Worm (Caenorhabditis elegans): Measurements from ENCODE around the gene R52.5.
A peak's percentile ranks its signal among the peaks of the same experiment; 100 is the strongest.

Gene R52.5

DNA sequence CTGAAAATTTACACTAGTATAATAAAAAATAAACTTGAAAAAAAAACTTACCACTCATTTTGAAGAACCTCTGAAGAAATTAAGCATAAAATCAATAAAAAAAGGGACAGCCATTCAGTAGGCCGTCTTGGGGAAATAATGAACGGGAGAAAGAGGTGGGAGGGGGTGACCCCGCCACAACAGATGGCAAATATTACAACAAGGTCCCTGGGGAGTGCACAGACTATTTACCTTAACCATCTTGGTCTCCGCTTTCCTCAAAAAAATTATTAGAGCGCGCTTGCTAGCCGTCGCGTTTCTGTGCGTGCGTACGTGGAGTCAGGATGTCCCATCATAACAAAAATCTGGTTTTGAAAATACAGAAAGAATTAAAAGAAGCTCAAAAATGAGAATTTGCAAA lies 17.9 kb downstream of the R52.5 start, which contains the start of gene T16A1.10:
TSS of gene T16A1.10 (minus strand) at position 123 of the 400 bp plus-strand sequence.
- TF ChIP-seq sma-3 (GFP tag; optimal IDR thresholded peaks at IDR 0.05) (no peak), lin-39 (tag; optimal IDR thresholded peaks at IDR 0.05) (no peak), nhr-21 (tag; optimal IDR thresholded peaks at IDR 0.05) (no peak), lsy-2 (tag; optimal IDR thresholded peaks at IDR 0.05) (no peak), fos-1 (tag; optimal IDR thresholded peaks at IDR 0.05) (no peak)

DNA sequence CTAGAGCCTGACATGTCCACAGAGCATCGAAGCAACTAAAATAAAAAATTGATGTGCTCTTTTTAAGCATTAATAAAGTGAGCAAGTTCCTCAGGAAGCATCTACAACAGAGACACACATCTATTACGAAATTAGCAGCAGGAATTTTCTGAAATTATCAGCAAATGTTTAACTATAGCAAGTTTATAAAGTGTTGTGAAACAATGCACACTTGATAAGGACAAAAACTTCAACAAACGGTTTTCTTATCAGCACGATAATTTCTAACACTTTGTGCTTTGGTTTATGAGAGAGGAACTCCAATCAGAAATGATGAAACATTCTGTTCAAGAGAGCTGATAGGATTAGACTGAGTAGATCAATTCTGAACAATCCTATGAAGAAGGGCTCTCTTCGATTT lies 19.2 kb downstream of the R52.5 start, which contains the start of gene trpl-5:
TSS of gene trpl-5 (minus strand) at position 32 of the 400 bp plus-strand sequence.
- TF ChIP-seq fos-1 (tag; optimal IDR thresholded peaks at IDR 0.05) (peak; percentile 94), gmeb-1 (tag; optimal IDR thresholded peaks at IDR 0.05) (peak; percentile 22), nhr-11 (tag; optimal IDR thresholded peaks at IDR 0.05) (no peak), peb-1 (tag; optimal IDR thresholded peaks at IDR 0.05) (no peak)

DNA sequence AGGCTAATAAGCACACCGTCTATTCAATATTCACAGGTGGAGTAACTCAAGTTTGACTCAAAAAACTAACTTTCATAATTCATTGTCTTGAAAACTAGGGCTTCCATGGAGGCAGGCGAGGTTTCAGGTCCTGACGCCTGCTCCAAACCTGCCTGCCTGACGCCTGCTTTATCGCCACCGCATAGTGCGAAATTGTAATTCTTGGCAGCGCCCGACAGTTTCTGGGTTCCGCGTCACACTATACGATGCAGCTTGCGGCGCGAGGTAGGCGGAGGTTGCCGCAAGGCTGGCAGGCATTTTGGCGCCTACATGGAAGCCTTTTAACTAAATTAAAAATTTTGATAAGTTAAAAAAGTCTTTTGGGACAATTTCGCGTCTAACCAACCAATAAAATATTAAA lies 22.6 kb downstream of the R52.5 start:
- TF ChIP-seq lsy-2 (tag; optimal IDR thresholded peaks at IDR 0.05) = no peak
- TF ChIP-seq fos-1 (tag; optimal IDR thresholded peaks at IDR 0.05) = no peak
- TF ChIP-seq nhr-6 (tag; optimal IDR thresholded peaks at IDR 0.05) = no peak
- TF ChIP-seq ceh-82 (tag; optimal IDR thresholded peaks at IDR 0.05) = no peak
- no peak for TF ChIP-seq nhr-21 (tag; optimal IDR thresholded peaks at IDR 0.05)
- TF ChIP-seq unc-62 (GFP tag; optimal IDR thresholded peaks at IDR 0.05) = no peak
- no peak for TF ChIP-seq mbf-1 (tag; optimal IDR thresholded peaks at IDR 0.05)
- TF ChIP-seq sma-3 (GFP tag; optimal IDR thresholded peaks at IDR 0.05) = no peak
- no peak for TF ChIP-seq mab-5 (tag; optimal IDR thresholded peaks at IDR 0.05)
- TF ChIP-seq peb-1 (tag; optimal IDR thresholded peaks at IDR 0.05) = no peak
- no peak for TF ChIP-seq snpc-4 (tag; optimal IDR thresholded peaks at IDR 0.05)
- TF ChIP-seq R02D3.7 (tag; optimal IDR thresholded peaks at IDR 0.05) = no peak

DNA sequence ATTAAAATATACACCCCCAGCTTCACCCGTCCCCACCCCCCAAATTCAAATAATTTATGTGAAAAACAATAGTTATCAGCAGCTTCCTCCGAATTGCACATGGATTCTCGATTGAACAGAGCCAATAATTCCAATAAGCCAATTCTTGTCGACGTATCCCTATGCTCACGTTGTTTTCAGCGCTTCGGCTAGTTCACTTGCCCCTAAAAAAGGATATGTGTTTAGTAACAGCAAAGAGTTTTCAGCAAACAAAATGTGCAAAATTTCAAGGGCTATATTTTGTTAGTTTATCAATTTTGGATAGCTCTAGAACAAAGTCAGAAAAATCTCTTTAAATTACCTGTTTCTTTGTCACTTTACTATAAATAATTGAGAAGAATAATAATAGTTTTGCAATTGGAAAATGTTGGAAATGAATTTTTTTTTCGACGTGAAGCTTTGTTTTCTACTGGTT lies 26.1 kb downstream of the R52.5 start, which contains the start of the genes T16A1.5 and fbxc-49:
TSS of gene T16A1.5 (minus strand) at position 101 of the 454 bp plus-strand sequence.
TSS of gene fbxc-49 (plus strand) at position 404 of the 454 bp plus-strand sequence.
- TF ChIP-seq unc-39 (tag; optimal IDR thresholded peaks at IDR 0.05) (no peak), ztf-11 (tag; optimal IDR thresholded peaks at IDR 0.05) (no peak), nhr-77 (tag; optimal IDR thresholded peaks at IDR 0.05) (no peak), zag-1 (tag; optimal IDR thresholded peaks at IDR 0.05) (no peak), alr-1 (tag; optimal IDR thresholded peaks at IDR 0.05) (no peak)

DNA sequence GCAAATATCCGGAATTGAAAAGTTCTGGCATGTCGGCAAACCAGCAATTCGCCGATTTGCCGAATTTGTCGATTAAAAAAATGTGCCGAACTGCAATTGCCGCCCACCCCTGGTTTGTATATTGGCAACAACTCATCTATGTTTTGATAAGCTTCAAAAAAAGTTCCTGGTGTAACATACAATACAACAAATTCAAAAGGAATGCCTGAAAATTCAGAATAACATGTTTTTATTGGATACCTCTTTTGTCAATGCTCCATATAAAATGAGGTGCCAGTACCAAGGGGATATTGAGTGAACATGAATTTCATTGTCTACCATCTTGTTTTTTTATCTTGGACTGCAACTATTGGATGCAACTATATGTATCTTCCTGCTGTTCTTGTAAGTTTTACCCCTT lies 28.6 kb downstream of the R52.5 start, which contains the start of gene T16A1.4:
TSS of gene T16A1.4 (plus strand) at position 301 of the 400 bp plus-strand sequence.
- TF ChIP-seq ceh-82 (tag; optimal IDR thresholded peaks at IDR 0.05) (no peak), mab-5 (tag; optimal IDR thresholded peaks at IDR 0.05) (no peak)

DNA sequence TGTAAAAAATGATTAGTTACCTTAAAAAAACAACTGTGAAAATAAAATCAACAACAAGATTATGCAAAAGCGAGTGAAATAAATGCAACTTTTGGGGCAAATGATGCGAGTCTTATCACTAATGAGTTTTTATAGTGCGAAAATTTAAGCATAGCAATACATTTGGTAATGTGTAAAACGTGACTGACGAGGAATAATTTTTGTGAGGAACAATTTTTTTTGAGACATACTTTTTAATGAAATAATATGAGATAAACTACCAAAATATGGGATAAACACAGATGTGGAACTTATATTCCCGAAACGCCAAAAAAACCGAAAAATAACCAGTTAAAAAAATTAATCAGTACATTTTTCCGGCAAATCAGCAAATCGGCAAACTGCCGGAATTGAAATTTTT lies 29.4 kb downstream of the R52.5 start, which contains the start of gene F07E5.9:
TSS of gene F07E5.9 (minus strand) at position 101 of the 400 bp plus-strand sequence.
- no peak for TF ChIP-seq alr-1 (tag; optimal IDR thresholded peaks at IDR 0.05)
- TF ChIP-seq nhr-21 (tag; optimal IDR thresholded peaks at IDR 0.05) = no peak

DNA sequence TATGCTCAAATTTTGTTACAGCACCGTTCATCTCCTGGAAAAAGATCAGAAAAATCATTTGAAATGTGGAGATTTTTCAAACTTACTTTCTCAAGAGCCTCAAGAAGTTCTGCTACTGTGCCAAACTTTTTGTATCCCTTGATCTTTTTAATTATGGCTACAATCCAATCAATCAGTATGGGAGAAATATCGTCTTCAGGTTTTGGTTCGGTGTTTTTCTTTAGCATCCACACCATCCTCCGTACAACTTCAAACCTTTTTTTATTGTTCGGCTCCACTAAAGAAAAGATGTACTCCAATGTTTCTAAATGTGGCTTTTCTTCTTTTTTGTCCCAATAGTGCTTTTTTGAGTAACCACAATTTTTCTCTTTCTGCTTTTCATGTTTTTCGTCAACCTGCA lies 33.4 kb downstream of the R52.5 start:
- no peak for TF ChIP-seq Y55F3AM.14 (GFP tag; optimal IDR thresholded peaks at IDR 0.05)
- no peak for TF ChIP-seq skn-1 (tag; optimal IDR thresholded peaks at IDR 0.05)
- no peak for TF ChIP-seq aly-2 (tag; optimal IDR thresholded peaks at IDR 0.05)
- TF ChIP-seq mdl-1 (tag; optimal IDR thresholded peaks at IDR 0.05) = no peak
- no peak for TF ChIP-seq nhr-6 (tag; optimal IDR thresholded peaks at IDR 0.05)
- no peak for TF ChIP-seq gmeb-1 (tag; optimal IDR thresholded peaks at IDR 0.05)
- TF ChIP-seq egl-27 (tag; optimal IDR thresholded peaks at IDR 0.05) = no peak
- TF ChIP-seq lin-39 (tag; optimal IDR thresholded peaks at IDR 0.05) = no peak
- TF ChIP-seq sma-9 (GFP tag; optimal IDR thresholded peaks at IDR 0.05) = no peak
- no peak for TF ChIP-seq sma-9 (tag; optimal IDR thresholded peaks at IDR 0.05)

DNA sequence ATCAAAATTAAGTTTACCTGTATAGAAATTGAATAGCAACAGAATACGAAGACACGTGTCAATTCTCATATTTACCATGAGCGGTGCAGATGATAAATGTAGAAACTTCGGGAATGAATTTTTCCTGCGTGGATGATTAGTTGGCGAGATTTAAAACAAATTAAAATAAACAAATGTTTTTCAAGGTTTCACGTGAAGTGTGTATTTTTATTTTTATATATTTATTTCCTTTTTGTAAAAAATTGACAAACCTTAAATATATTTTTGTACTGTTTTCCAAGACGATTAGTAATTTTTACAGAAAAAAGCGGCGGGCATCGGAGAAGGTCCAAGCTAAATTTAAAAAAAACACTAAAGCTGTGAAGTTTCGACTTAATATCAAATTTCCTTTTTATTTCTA lies 34.3 kb downstream of the R52.5 start, which contains the start of gene F07E5.8:
TSS of gene F07E5.8 (minus strand) at position 101 of the 400 bp plus-strand sequence.
- no peak for TF ChIP-seq mab-5 (tag; optimal IDR thresholded peaks at IDR 0.05)
- no peak for TF ChIP-seq mdl-1 (tag; optimal IDR thresholded peaks at IDR 0.05)
- no peak for TF ChIP-seq unc-55 (GFP tag; optimal IDR thresholded peaks at IDR 0.05)

Data from whole organism, L2 larva.